Worm (Caenorhabditis elegans): Measurements from ENCODE around the gene dot-1.2.

ce11 chrX:11843363-11843762, 25.8 kb downstream of the dot-1.2 start, which contains the start of gene F54F7.2:
- no peak for TF ChIP-seq unc-55 (GFP tag; optimal IDR thresholded peaks at IDR 0.05)
- no peak for TF ChIP-seq pax-1 (tag; optimal IDR thresholded peaks at IDR 0.05)
- TF ChIP-seq nfya-1 (tag; optimal IDR thresholded peaks at IDR 0.05), result no peak
- no peak for TF ChIP-seq tbx-2 (tag; optimal IDR thresholded peaks at IDR 0.05)
- TF ChIP-seq pqm-1 (tag; optimal IDR thresholded peaks at IDR 0.05), result no peak
- no peak for TF ChIP-seq unc-86 (tag; optimal IDR thresholded peaks at IDR 0.05)
- no peak for TF ChIP-seq dmd-4 (tag; optimal IDR thresholded peaks at IDR 0.05; ENCODE audit: borderline replicate concordance)
- no peak for TF ChIP-seq npax-4 (tag; optimal IDR thresholded peaks at IDR 0.05)
- TF ChIP-seq hlh-30 (tag; optimal IDR thresholded peaks at IDR 0.05; ENCODE audit: insufficient read depth), result no peak
- no peak for TF ChIP-seq ama-1 (optimal IDR thresholded peaks at IDR 0.05)
- no peak for TF ChIP-seq nhr-11 (tag; optimal IDR thresholded peaks at IDR 0.05)
- TF ChIP-seq pha-4 (tag; optimal IDR thresholded peaks at IDR 0.05), result no peak
- TF ChIP-seq unc-3 (GFP tag; conservative IDR thresholded peaks at IDR 0.05), result no peak
- no peak for TF ChIP-seq unc-3 (tag; optimal IDR thresholded peaks at IDR 0.05)
- TF ChIP-seq ceh-19 (GFP tag; optimal IDR thresholded peaks at IDR 0.05), result no peak

Measured in whole organism, late embryonic.